Worm (Caenorhabditis elegans) whole organism, early embryonic: Measurements from ENCODE around the gene clec-35.

ENCODE experiments used
- B0310.2 ChIP-seq: sonication (generic microtip); optimal IDR thresholded peaks from 2 replicates; lab custom pipeline; 2016; ENCODE audit warnings: mild to moderate bottlenecking, missing genetic modification characterization, missing compliant biosample characterization
- aly-1 ChIP-seq: sonication (generic microtip); optimal IDR thresholded peaks from 2 replicates; lab custom pipeline; 2016; ENCODE audit warnings: missing genetic modification characterization, missing compliant biosample characterization
- ama-1 ChIP-seq: fragments of 150-350 bp; optimal IDR thresholded peaks from 2 replicates; lab custom pipeline; 2014
- ceh-36 ChIP-seq: sonication (generic microtip); optimal IDR thresholded peaks from 2 replicates; lab custom pipeline; 2016; ENCODE audit warnings: missing genetic modification characterization, inconsistent platforms, missing compliant biosample characterization
- ets-7 ChIP-seq: sonication (generic microtip); optimal IDR thresholded peaks from 2 replicates; lab custom pipeline; 2016; ENCODE audit warnings: missing genotype, missing genetic modification characterization, missing compliant biosample characterization
- flt-1 ChIP-seq: fragments of 200-800 bp; sonication (Bioruptor generic); IDR thresholded peaks from 2 replicates; pipeline ENCODE4 v1.3.6; 2022; ENCODE audit warnings: missing genetic modification characterization, missing compliant biosample characterization
- hmg-4 ChIP-seq: fragments of 200-800 bp; sonication (Bioruptor generic); optimal IDR thresholded peaks from 2 replicates; lab custom pipeline; 2018; ENCODE audit warnings: mild to moderate bottlenecking, missing genetic modification characterization, missing compliant biosample characterization
- pes-1 ChIP-seq: fragments of 200-800 bp; sonication (Bioruptor generic); IDR thresholded peaks from 2 replicates; pipeline ENCODE4 v1.3.6; 2022; ENCODE audit warnings: missing genetic modification reagents, missing genetic modification characterization, missing compliant biosample characterization
- scrt-1 ChIP-seq: fragments of 200-800 bp; sonication (Bioruptor generic); IDR thresholded peaks from 2 replicates; pipeline ENCODE4 v1.3.6; 2022; ENCODE audit warnings: missing genetic modification characterization, missing compliant biosample characterization
- sea-1 ChIP-seq: fragments of 200-800 bp; sonication (Bioruptor generic); conservative IDR thresholded peaks from 2 replicates; pipeline ENCODE4 v1.3.6; 2022; ENCODE audit warnings: missing genetic modification characterization, missing compliant biosample characterization
- tra-4 ChIP-seq: sonication (generic microtip); optimal IDR thresholded peaks from 2 replicates; lab custom pipeline; 2017; ENCODE audit warnings: missing genetic modification characterization, missing compliant biosample characterization

ce11 chrV:16811841-16812240, 42.0 kb downstream of the clec-35 start:
- TF ChIP-seq ets-7 (tag; lab: Kevin White, UChicago) (no peak), aly-1 (tag; lab: Kevin White, UChicago) (no peak), ama-1 (lab: Kevin White, UChicago) (no peak), B0310.2 (no peak), hmg-4 (GFP tag; lab: Kevin White, UChicago) (no peak), flt-1 (no peak), pes-1 (GFP tag; lab: Robert Waterston, UW) (no peak), ceh-36 (tag; lab: Kevin White, UChicago) (no peak), sea-1 (GFP tag; lab: Robert Waterston, UW) (no peak), scrt-1 (no peak), tra-4 (tag; lab: Kevin White, UChicago) (no peak)
